Worm (Caenorhabditis elegans) whole organism, L3 larva: ENCODE data around the gene D2045.9.

Source experiments
- aly-2 ChIP-seq: fragments of 150-350 bp; optimal IDR thresholded peaks from 2 replicates; lab custom pipeline; 2014; ENCODE audit warnings: missing biosample characterization, missing genetic modification characterization
- ama-1 ChIP-seq: fragments of 150-350 bp; optimal IDR thresholded peaks from 2 replicates; lab custom pipeline; 2018
- ceh-16 ChIP-seq: sonication (generic microtip); optimal IDR thresholded peaks from 2 replicates; lab custom pipeline; 2017; ENCODE audit warnings: missing biosample characterization, missing genetic modification characterization
- eor-1 ChIP-seq, 2 experiments: fragments of 150-350 bp; optimal IDR thresholded peaks; 2 replicates each; lab custom pipeline; 2014 to 2018; ENCODE audit warnings: missing biosample characterization in 2 of 2, missing genetic modification characterization in 2 of 2
- hmg-11 ChIP-seq: sonication (generic microtip); optimal IDR thresholded peaks from 2 replicates; lab custom pipeline; 2016; ENCODE audit warnings: missing genetic modification characterization, missing compliant biosample characterization
- mdl-1 ChIP-seq: fragments of 150-350 bp; optimal IDR thresholded peaks from 2 replicates; lab custom pipeline; 2014; ENCODE audit warnings: missing biosample characterization, missing genetic modification characterization
- nhr-28 ChIP-seq: fragments of 150-350 bp; optimal IDR thresholded peaks from 2 replicates; lab custom pipeline; 2014; ENCODE audit warnings: missing biosample characterization, missing genetic modification characterization

DNA sequence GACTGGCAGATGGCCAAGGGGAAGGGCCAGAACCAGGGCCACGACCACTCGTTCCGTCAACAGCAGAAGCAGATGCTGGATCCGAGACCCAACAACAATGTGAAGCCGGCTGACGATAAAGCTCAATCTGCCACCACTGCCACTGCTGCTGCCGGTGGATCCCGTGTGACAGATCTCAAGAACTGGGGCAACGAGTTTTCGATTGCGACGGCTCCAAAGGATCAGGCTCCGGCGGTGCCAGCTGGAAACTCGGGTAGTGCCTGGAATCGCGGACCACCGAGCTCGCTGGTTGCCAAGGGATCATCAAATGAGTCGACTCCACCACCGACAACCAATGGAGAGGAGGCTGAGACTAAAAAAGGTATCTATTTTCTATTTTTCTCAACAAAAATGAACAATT lies 10.6 kb upstream of the D2045.9 start:
- TF ChIP-seq hmg-11 (tag; lab: Kevin White, UChicago) (no peak), eor-1 (tag; optimal IDR thresholded peaks at IDR 0.05; lab: Kevin White, UChicago) (no peak), ceh-16 (tag; lab: Kevin White, UChicago) (no peak), nhr-28 (tag; lab: Kevin White, UChicago) (no peak), mdl-1 (tag; lab: Kevin White, UChicago) (no peak), aly-2 (tag; lab: Kevin White, UChicago) (no peak), ama-1 (no peak)
